Fruit fly (Drosophila melanogaster) whole organism, pupa: ENCODE results near the gene put.

ENCODE experiments used
- CG10348 ChIP-seq: fragments of 200-800 bp; sonication (Bioruptor generic); IDR thresholded peaks from 2 replicates; pipeline ENCODE4 v1.3.6; 2022; ENCODE audit warnings: missing biosample characterization, missing genetic modification characterization
- CG12605 ChIP-seq: fragments of 200-800 bp; sonication (Bioruptor generic); IDR thresholded peaks from 2 replicates; pipeline ENCODE4 v1.3.6; 2022; ENCODE audit warnings: missing biosample characterization, missing genetic modification characterization
- CG13204 ChIP-seq: fragments of 200-800 bp; sonication (Bioruptor generic); optimal IDR thresholded peaks from 2 replicates; lab custom pipeline; 2018; ENCODE audit warnings: missing biosample characterization, mild to moderate bottlenecking, missing genetic modification characterization, moderate library complexity
- CG14655 ChIP-seq: fragments of 200-800 bp; sonication (Bioruptor generic); optimal IDR thresholded peaks from 3 replicates; lab custom pipeline; 2017; ENCODE audit warnings: mild to moderate bottlenecking, missing biosample characterization, missing genetic modification reagents, missing genetic modification characterization
- CG15710 ChIP-seq: fragments of 200-800 bp; sonication (Bioruptor generic); optimal IDR thresholded peaks from 2 replicates; lab custom pipeline; 2018; ENCODE audit warnings: missing biosample characterization, mild to moderate bottlenecking, missing genetic modification characterization, moderate library complexity
- CG17806 ChIP-seq: fragments of 200-800 bp; sonication (Bioruptor generic); optimal IDR thresholded peaks from 2 replicates; lab custom pipeline; 2018; ENCODE audit warnings: missing biosample characterization, mild to moderate bottlenecking, missing genetic modification characterization, moderate library complexity
- CG32121 ChIP-seq: fragments of 200-800 bp; sonication (Bioruptor generic); IDR thresholded peaks from 2 replicates; pipeline ENCODE4 v1.3.6; 2022; ENCODE audit warnings: missing biosample characterization, missing genetic modification characterization
- CG34367 ChIP-seq: fragments of 200-800 bp; sonication (Bioruptor generic); optimal IDR thresholded peaks from 2 replicates; lab custom pipeline; 2018; ENCODE audit warnings: missing biosample characterization, mild to moderate bottlenecking, missing genetic modification characterization
- CG4496 ChIP-seq: fragments of 200-800 bp; sonication (Bioruptor generic); IDR thresholded peaks from 3 replicates; pipeline ENCODE4 v1.3.6; 2022; ENCODE audit warnings: missing biosample characterization, missing genetic modification characterization
- CG8159 ChIP-seq: fragments of 200-800 bp; sonication (Bioruptor generic); optimal IDR thresholded peaks from 3 replicates; lab custom pipeline; 2018; ENCODE audit warnings: missing biosample characterization, mild to moderate bottlenecking, missing genetic modification characterization, moderate library complexity
- CG8301 ChIP-seq: fragments of 200-800 bp; sonication (Bioruptor generic); optimal IDR thresholded peaks from 2 replicates; lab custom pipeline; 2018; ENCODE audit warnings: missing biosample characterization, mild to moderate bottlenecking, missing genetic modification characterization
- CG9948 ChIP-seq: fragments of 200-800 bp; sonication (Bioruptor generic); optimal IDR thresholded peaks from 2 replicates; lab custom pipeline; 2018; ENCODE audit warnings: missing biosample characterization, mild to moderate bottlenecking, missing genetic modification characterization, moderate library complexity
- D1 ChIP-seq: fragments of 200-800 bp; sonication (Bioruptor generic); optimal IDR thresholded peaks from 2 replicates; lab custom pipeline; 2018; ENCODE audit warnings: missing biosample characterization, mild to moderate bottlenecking, missing genetic modification characterization, moderate library complexity
- EcR ChIP-seq: fragments of 200-800 bp; sonication (Bioruptor generic); optimal IDR thresholded peaks from 3 replicates; lab custom pipeline; 2019; ENCODE audit warnings: missing biosample characterization, missing genetic modification characterization, mild to moderate bottlenecking, moderate library complexity, missing genetic modification reagents
- Ets98B ChIP-seq: fragments of 200-800 bp; sonication (Bioruptor generic); IDR thresholded peaks from 2 replicates; pipeline ENCODE4 v1.3.6; 2022; ENCODE audit warnings: missing biosample characterization, missing genetic modification characterization
- Pif1A ChIP-seq: fragments of 200-800 bp; sonication (Bioruptor generic); optimal IDR thresholded peaks from 3 replicates; lab custom pipeline; 2016; ENCODE audit warnings: missing biosample characterization, missing genetic modification characterization
- Pif1B ChIP-seq: fragments of 200-800 bp; sonication (Bioruptor generic); optimal IDR thresholded peaks from 3 replicates; lab custom pipeline; 2016; ENCODE audit warnings: missing biosample characterization, missing genetic modification characterization
- Snoo ChIP-seq: fragments of 200-800 bp; sonication (Bioruptor generic); optimal IDR thresholded peaks from 3 replicates; lab custom pipeline; 2017; ENCODE audit warnings: missing biosample characterization, mild to moderate bottlenecking, missing genetic modification characterization, inconsistent platforms
- fd96Ca ChIP-seq: fragments of 200-800 bp; sonication (Bioruptor generic); IDR thresholded peaks from 3 replicates; pipeline ENCODE4 v1.3.6; 2022; ENCODE audit warnings: missing biosample characterization, missing genetic modification characterization
- gl ChIP-seq: fragments of 200-800 bp; sonication (Bioruptor generic); optimal IDR thresholded peaks from 2 replicates; lab custom pipeline; 2018; ENCODE audit warnings: missing biosample characterization, mild to moderate bottlenecking, missing genetic modification characterization
- rn ChIP-seq: fragments of 200-800 bp; sonication (Bioruptor generic); IDR thresholded peaks from 2 replicates; pipeline ENCODE4 v1.3.6; 2022; ENCODE audit warnings: missing biosample characterization, missing genetic modification characterization

Gene put

DNA sequence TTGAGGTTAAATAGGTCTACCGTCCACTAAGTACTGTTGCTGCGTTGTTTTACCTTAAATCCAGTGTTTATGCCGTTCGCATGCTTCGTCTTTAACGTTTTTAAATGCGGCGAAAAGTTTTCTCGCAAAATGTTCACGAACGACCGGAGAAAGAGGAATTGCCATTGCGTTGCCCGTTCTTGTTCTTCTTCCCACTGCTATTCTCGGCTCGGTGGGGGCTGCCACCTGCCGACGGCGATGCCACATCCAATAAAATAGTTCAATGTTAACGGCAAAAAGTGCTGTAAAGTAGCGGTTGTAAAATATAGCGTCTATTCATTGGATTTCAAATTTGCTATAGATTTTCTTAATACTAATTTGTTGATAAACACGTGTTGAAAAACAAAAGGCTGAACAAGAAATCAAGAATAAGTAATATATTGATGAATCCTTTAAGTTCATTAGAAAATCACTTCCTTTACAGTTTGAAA lies 49.8 kb downstream of the put start, which contains the start of gene CG7987:
Gene CG7987, minus strand, starts transcription at position 170 of the 470 bp plus-strand sequence.
- TF ChIP-seq CG17806 (tag; lab: Kevin White, UChicago) (no peak), CG15710 (tag; lab: Kevin White, UChicago) (no peak), CG32121 (GFP tag; lab: Robert Waterston, UW) (no peak), gl (tag; lab: Kevin White, UChicago) (no peak), CG8301 (no peak), CG4496 (peak; percentile 22; the same call in 1 of the 3 replicates), CG12605 (no peak), Pif1B (GFP tag; lab: Kevin White, UChicago) (no peak)

DNA sequence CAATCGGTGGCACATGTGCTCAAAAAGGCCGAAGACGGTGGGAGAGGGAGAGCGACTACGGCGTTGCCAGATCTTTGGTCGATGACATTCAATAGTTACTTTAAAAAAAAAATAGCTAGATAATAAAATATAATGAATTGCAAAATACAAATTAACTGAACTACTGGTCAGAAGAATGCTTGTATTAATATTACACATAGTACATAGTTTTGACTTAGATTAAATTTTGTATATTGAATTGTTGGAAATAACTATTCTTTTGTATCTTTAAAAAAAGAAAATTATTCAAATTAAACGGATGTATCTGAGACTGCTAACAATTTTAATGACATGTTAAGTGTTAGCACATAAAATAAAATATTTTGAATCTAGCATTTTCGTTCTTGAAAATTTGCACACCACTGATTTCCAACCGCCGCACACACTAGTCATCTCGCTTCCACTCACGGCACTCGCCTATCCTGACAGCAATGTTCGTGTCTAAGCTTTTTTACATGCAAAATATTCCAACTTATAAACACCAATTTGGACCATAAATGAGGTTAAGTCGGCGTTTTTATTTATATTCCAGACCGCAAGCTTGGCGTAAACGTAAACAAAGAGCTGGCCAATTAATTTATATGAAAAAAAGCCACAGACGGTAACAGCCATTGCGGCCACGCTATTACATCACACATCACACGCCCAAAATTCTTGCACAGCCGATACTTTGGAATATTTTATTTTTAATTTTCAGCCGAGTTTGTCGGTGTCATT lies 50.4 kb downstream of the put start:
- TF ChIP-seq Pif1A (GFP tag; lab: Kevin White, UChicago) (peak; percentile 37), CG14655 (GFP tag; lab: Kevin White, UChicago) (peak; percentile 73), CG17806 (tag; lab: Kevin White, UChicago) (peak; percentile 49), fd96Ca (GFP tag; lab: Robert Waterston, UW) (no peak; the same call in 2 of the 3 replicates), gl (tag; lab: Kevin White, UChicago) (no peak), CG8159 (tag; lab: Kevin White, UChicago) (peak; percentile 81), D1 (tag; lab: Kevin White, UChicago) (no peak), CG9948 (tag; lab: Kevin White, UChicago) (peak; percentile 71), CG12605 (no peak), CG32121 (GFP tag; lab: Robert Waterston, UW) (peak; percentile 52), Pif1B (GFP tag; lab: Kevin White, UChicago) (peak; percentile 7), CG15710 (tag; lab: Kevin White, UChicago) (peak; percentile 69), Snoo (tag; lab: Kevin White, UChicago) (peak; percentile 50), CG10348 (GFP tag; lab: Robert Waterston, UW) (no peak), rn (GFP tag; lab: Robert Waterston, UW) (0 out of 2 replicates have a peak, but pooled peaks have one; percentile 31), CG34367 (tag; lab: Kevin White, UChicago) (peak; percentile 54), CG4496 (peak; percentile 70; the same call in 2 of the 3 replicates), EcR (GFP tag; lab: Kevin White, UChicago) (no peak), Ets98B (peak; percentile 15; the same call in 1 of the 2 replicates), CG13204 (no peak), CG8301 (peak; percentile 61)

dm6 chr3R:14569411-14570107 lies 55.9 kb downstream of the put start, which contains the start of gene Cys:
Cys (minus strand) TSS chr3R:14569644.
- TF ChIP-seq CG32121 (GFP tag; lab: Robert Waterston, UW) (no peak), Ets98B (peak; percentile 23; the same call in 1 of the 2 replicates), D1 (tag; lab: Kevin White, UChicago) (no peak), EcR (GFP tag; lab: Kevin White, UChicago) (peak; percentile 11)
